Fruit fly (Drosophila melanogaster) whole organism, embryonic: Measurements from ENCODE around the gene nxf2.

Experiments
- B-H2 ChIP-seq: fragments of 200-800 bp; sonication (Bioruptor generic); optimal IDR thresholded peaks from 2 replicates; lab custom pipeline; 2018; ENCODE audit warnings: missing biosample characterization, mild to moderate bottlenecking, missing genetic modification characterization
- Bteb2 ChIP-seq: fragments of 200-800 bp; sonication (Bioruptor generic); optimal IDR thresholded peaks from 2 replicates; lab custom pipeline; 2016; ENCODE audit warnings: missing biosample characterization, missing genetic modification characterization
- CG11504 ChIP-seq: fragments of 200-800 bp; sonication (Bioruptor generic); optimal IDR thresholded peaks from 3 replicates; lab custom pipeline; 2019; ENCODE audit warnings: missing biosample characterization, mild to moderate bottlenecking, missing genetic modification characterization, moderate library complexity
- CG16813 ChIP-seq: fragments of 200-800 bp; sonication (Bioruptor generic); IDR thresholded peaks from 3 replicates; pipeline ENCODE4 v1.3.6; 2022; ENCODE audit warnings: missing biosample characterization, missing genetic modification characterization; ENCODE audit not compliant: partially characterized antibody
- CG17912 ChIP-seq: fragments of 200-800 bp; sonication (Bioruptor generic); optimal IDR thresholded peaks from 2 replicates; lab custom pipeline; 2018; ENCODE audit warnings: missing biosample characterization, mild to moderate bottlenecking, missing genetic modification characterization
- CG30020 ChIP-seq: fragments of 200-800 bp; optimal IDR thresholded peaks from 2 replicates; lab custom pipeline; 2019; ENCODE audit warnings: missing biosample characterization, mild to moderate bottlenecking, missing genetic modification characterization, moderate library complexity
- CG32767 ChIP-seq: fragments of 200-800 bp; sonication (Bioruptor generic); IDR thresholded peaks from 2 replicates; pipeline ENCODE4 v1.3.6; 2022; ENCODE audit warnings: missing biosample characterization, missing genetic modification characterization
- CG4707 ChIP-seq: fragments of 200-800 bp; sonication (Bioruptor generic); optimal IDR thresholded peaks from 2 replicates; lab custom pipeline; 2018; ENCODE audit warnings: missing biosample characterization, mild to moderate bottlenecking, missing genetic modification characterization, moderate library complexity
- CG7745 ChIP-seq: fragments of 200-800 bp; sonication (Bioruptor generic); optimal IDR thresholded peaks from 2 replicates; lab custom pipeline; 2018; ENCODE audit warnings: missing biosample characterization, mild to moderate bottlenecking, missing genetic modification characterization, moderate library complexity
- CG8290 ChIP-seq, 3 experiments: fragments of 200-800 bp; sonication (Bioruptor generic); optimal IDR thresholded peaks; 2 replicates each; lab custom pipeline; 2016 to 2019; ENCODE audit warnings: missing biosample characterization in 3 of 3, missing genetic modification characterization in 3 of 3, mild to moderate bottlenecking in 2 of 3, moderate library complexity in 1 of 3
- CG8359 ChIP-seq: fragments of 200-800 bp; sonication (Bioruptor generic); optimal IDR thresholded peaks from 2 replicates; lab custom pipeline; 2017; ENCODE audit warnings: missing biosample characterization, mild to moderate bottlenecking, missing genetic modification characterization, borderline replicate concordance
- CG9609 ChIP-seq: fragments of 200-800 bp; sonication (Bioruptor generic); optimal IDR thresholded peaks from 3 replicates; lab custom pipeline; 2016; ENCODE audit warnings: missing biosample characterization, missing genetic modification characterization
- CG9932 ChIP-seq: fragments of 200-800 bp; sonication (Bioruptor generic); IDR thresholded peaks from 2 replicates; pipeline ENCODE4 v1.3.6; 2022; ENCODE audit warnings: missing biosample characterization, missing genetic modification characterization
- CoRest ChIP-seq: fragments of 200-800 bp; sonication (Bioruptor generic); optimal IDR thresholded peaks from 3 replicates; lab custom pipeline; 2018; ENCODE audit warnings: missing biosample characterization, mild to moderate bottlenecking, missing genetic modification characterization, moderate library complexity
- Dbx ChIP-seq: fragments of 200-800 bp; sonication (Bioruptor generic); IDR thresholded peaks from 3 replicates; pipeline ENCODE4 v1.3.6; 2022; ENCODE audit warnings: missing biosample characterization, missing genetic modification characterization
- Dp ChIP-seq: fragments of 200-800 bp; sonication (Bioruptor generic); optimal IDR thresholded peaks from 2 replicates; lab custom pipeline; 2018; ENCODE audit warnings: missing biosample characterization, mild to moderate bottlenecking, missing genetic modification characterization, moderate library complexity
- E2f2 ChIP-seq: fragments of 200-800 bp; sonication (Bioruptor generic); IDR thresholded peaks from 2 replicates; pipeline ENCODE4 v1.3.6; 2022; ENCODE audit warnings: missing biosample characterization, missing genetic modification characterization
- GATAe ChIP-seq: fragments of 200-800 bp; sonication (Bioruptor generic); conservative IDR thresholded peaks from 2 replicates; pipeline ENCODE4 v1.3.6; 2022; ENCODE audit warnings: missing biosample characterization, missing genetic modification characterization
- HLHmδ ChIP-seq: fragments of 200-800 bp; sonication (Bioruptor generic); optimal IDR thresholded peaks from 2 replicates; lab custom pipeline; 2018; ENCODE audit warnings: missing biosample characterization, mild to moderate bottlenecking, missing genetic modification characterization, moderate library complexity
- HmgD ChIP-seq: fragments of 200-800 bp; sonication (Bioruptor generic); optimal IDR thresholded peaks from 3 replicates; lab custom pipeline; 2016; ENCODE audit warnings: missing biosample characterization, missing genetic modification characterization
- Hsf ChIP-seq: fragments of 200-800 bp; sonication (Bioruptor generic); optimal IDR thresholded peaks from 3 replicates; lab custom pipeline; 2016; ENCODE audit warnings: missing biosample characterization, missing genetic modification characterization
- Jarid2 ChIP-seq: fragments of 200-800 bp; sonication (Bioruptor generic); optimal IDR thresholded peaks from 3 replicates; lab custom pipeline; 2017; ENCODE audit warnings: mild to moderate bottlenecking, missing biosample characterization, missing genetic modification reagents, missing genetic modification characterization
- Max ChIP-seq: fragments of 200-800 bp; sonication (Bioruptor generic); optimal IDR thresholded peaks from 2 replicates; lab custom pipeline; 2016; ENCODE audit warnings: missing biosample characterization, mild to moderate bottlenecking, missing genetic modification characterization
- Nf-YA ChIP-seq: fragments of 200-800 bp; sonication (Bioruptor generic); IDR thresholded peaks from 2 replicates; pipeline ENCODE4 v1.3.6; 2022; ENCODE audit warnings: missing biosample characterization, missing genetic modification characterization
- NfI ChIP-seq: fragments of 200-800 bp; sonication (Bioruptor generic); optimal IDR thresholded peaks from 3 replicates; lab custom pipeline; 2018; ENCODE audit warnings: missing biosample characterization, mild to moderate bottlenecking, missing genetic modification characterization, moderate library complexity
- Opbp ChIP-seq: fragments of 200-800 bp; sonication (Bioruptor generic); IDR thresholded peaks from 3 replicates; pipeline ENCODE4 v1.3.6; 2022; ENCODE audit warnings: missing biosample characterization, missing genetic modification characterization; ENCODE audit not compliant: partially characterized antibody
- Pdp1 ChIP-seq, 2 experiments: fragments of 200-800 bp; sonication (Bioruptor generic); optimal IDR thresholded peaks; 3 replicates each; lab custom pipeline; 2016; ENCODE audit warnings: missing biosample characterization in 2 of 2, missing genetic modification characterization in 2 of 2, mild to moderate bottlenecking in 1 of 2, moderate library complexity in 1 of 2
- Scr ChIP-seq: fragments of 200-800 bp; sonication (Bioruptor generic); IDR thresholded peaks from 2 replicates; pipeline ENCODE4 v1.3.6; 2022; ENCODE audit warnings: missing biosample characterization, missing genetic modification characterization; ENCODE audit not compliant: partially characterized antibody
- bbx ChIP-seq: fragments of 200-800 bp; sonication (Bioruptor generic); IDR thresholded peaks from 2 replicates; pipeline ENCODE4 v1.3.6; 2022; ENCODE audit warnings: missing biosample characterization, missing genetic modification characterization; ENCODE audit not compliant: partially characterized antibody
- chinmo ChIP-seq: fragments of 200-800 bp; sonication (Bioruptor generic); IDR thresholded peaks from 4 replicates; pipeline ENCODE4 v1.3.6; 2022; ENCODE audit warnings: missing biosample characterization, missing genetic modification characterization; ENCODE audit not compliant: partially characterized antibody
- chm ChIP-seq: fragments of 200-800 bp; sonication (Bioruptor generic); IDR thresholded peaks from 2 replicates; pipeline ENCODE4 v1.3.6; 2022; ENCODE audit warnings: missing biosample characterization, missing genetic modification characterization
- chn ChIP-seq: fragments of 200-800 bp; sonication (Bioruptor generic); optimal IDR thresholded peaks from 2 replicates; lab custom pipeline; 2016; ENCODE audit warnings: missing biosample characterization, missing genetic modification characterization
- ci ChIP-seq: fragments of 200-800 bp; sonication (Bioruptor generic); IDR thresholded peaks from 3 replicates; pipeline ENCODE4 v1.3.6; 2022; ENCODE audit warnings: missing biosample characterization, missing genetic modification characterization
- cwo ChIP-seq: fragments of 200-800 bp; sonication (Bioruptor generic); optimal IDR thresholded peaks from 3 replicates; lab custom pipeline; 2017; ENCODE audit warnings: missing biosample characterization, missing genetic modification characterization, mild to moderate bottlenecking, moderate library complexity, missing genetic modification reagents
- da ChIP-seq: fragments of 200-800 bp; sonication (Bioruptor generic); optimal IDR thresholded peaks from 2 replicates; lab custom pipeline; 2016; ENCODE audit warnings: missing biosample characterization, missing genetic modification characterization
- fd96Cb ChIP-seq: fragments of 200-800 bp; sonication (Bioruptor generic); optimal IDR thresholded peaks from 2 replicates; lab custom pipeline; 2018; ENCODE audit warnings: missing biosample characterization, mild to moderate bottlenecking, missing genetic modification characterization, moderate library complexity
- gro ChIP-seq: fragments of 200-800 bp; sonication (Bioruptor generic); optimal IDR thresholded peaks from 2 replicates; lab custom pipeline; 2016; ENCODE audit warnings: missing biosample characterization, missing genetic modification characterization
- gt ChIP-seq: fragments of 200-800 bp; sonication (Bioruptor generic); IDR thresholded peaks from 2 replicates; pipeline ENCODE4 v1.3.6; 2022; ENCODE audit warnings: missing biosample characterization, missing genetic modification characterization
- knrl ChIP-seq: fragments of 200-800 bp; sonication (Bioruptor generic); IDR thresholded peaks from 3 replicates; pipeline ENCODE4 v1.3.6; 2022; ENCODE audit warnings: missing biosample characterization, missing genetic modification characterization; ENCODE audit not compliant: partially characterized antibody
- luna ChIP-seq: fragments of 200-800 bp; sonication (Bioruptor generic); optimal IDR thresholded peaks from 2 replicates; lab custom pipeline; 2016; ENCODE audit warnings: missing biosample characterization, missing genetic modification characterization
- otp ChIP-seq: fragments of 200-800 bp; sonication (Bioruptor generic); IDR thresholded peaks from 3 replicates; pipeline ENCODE4, ENCODE4 v1.3.6; 2022; ENCODE audit warnings: missing biosample characterization, missing genetic modification characterization
- p53 ChIP-seq: fragments of 200-800 bp; sonication (Bioruptor generic); optimal IDR thresholded peaks from 2 replicates; lab custom pipeline; 2016; ENCODE audit warnings: missing biosample characterization, missing genetic modification characterization
- pzg ChIP-seq: fragments of 200-800 bp; sonication (Bioruptor generic); optimal IDR thresholded peaks from 3 replicates; lab custom pipeline; 2018; ENCODE audit warnings: missing biosample characterization, mild to moderate bottlenecking, missing genetic modification characterization, moderate library complexity
- repo ChIP-seq: fragments of 200-800 bp; sonication (Bioruptor generic); optimal IDR thresholded peaks from 2 replicates; lab custom pipeline; 2016; ENCODE audit warnings: missing biosample characterization, missing genetic modification characterization
- rib ChIP-seq: fragments of 200-800 bp; sonication (Bioruptor generic); IDR thresholded peaks from 2 replicates; pipeline ENCODE4 v1.3.6; 2022; ENCODE audit warnings: missing biosample characterization, missing genetic modification characterization
- tap ChIP-seq: fragments of 200-800 bp; optimal IDR thresholded peaks from 3 replicates; lab custom pipeline; 2019; ENCODE audit warnings: missing biosample characterization, mild to moderate bottlenecking, missing genetic modification characterization, moderate library complexity
- tna ChIP-seq: fragments of 200-800 bp; sonication (Bioruptor generic); IDR thresholded peaks from 2 replicates; pipeline ENCODE4 v1.3.6; 2022; ENCODE audit warnings: missing biosample characterization, missing genetic modification characterization; ENCODE audit not compliant: partially characterized antibody
- wor ChIP-seq: fragments of 200-800 bp; sonication (Bioruptor generic); IDR thresholded peaks from 2 replicates; pipeline ENCODE4 v1.3.6; 2022; ENCODE audit warnings: missing biosample characterization, missing genetic modification characterization
- z ChIP-seq: fragments of 200-800 bp; sonication (Bioruptor generic); IDR thresholded peaks from 3 replicates; pipeline ENCODE4 v1.3.6; 2022; ENCODE audit warnings: missing biosample characterization, missing genetic modification characterization

The nxf2 gene

dm6 chr3L:16584074-16584578 lies 4.0 kb upstream of the nxf2 start, which contains the start of gene UQCR-C2 (continued):
- no peak for TF ChIP-seq chm (GFP tag; lab: Robert Waterston, UW)
- TF ChIP-seq CG9932 (GFP tag; lab: Robert Waterston, UW) = peak; percentile 27; the same call in 1 of the 2 replicates
- peak; percentile 42; the same call in 1 of the 3 replicates for TF ChIP-seq Opbp
- TF ChIP-seq repo (GFP tag; lab: Kevin White, UChicago) = no peak
- TF ChIP-seq B-H2 (GFP tag; lab: Kevin White, UChicago) = peak; percentile 71
- TF ChIP-seq CG9609 = no peak
- TF ChIP-seq CG11504 (tag; lab: Kevin White, UChicago) = no peak
- peak; percentile 44 for TF ChIP-seq CG8290 (GFP tag; optimal IDR thresholded peaks at IDR 0.05; lab: Kevin White, UChicago)
- TF ChIP-seq CG8290 (tag; optimal IDR thresholded peaks at IDR 0.05; lab: Kevin White, UChicago) = peak in 1 of 2 experiments; percentile 61
- TF ChIP-seq wor (GFP tag; lab: Robert Waterston, UW) = no peak
- TF ChIP-seq da (GFP tag; lab: Kevin White, UChicago) = no peak
- peak; percentile 8 for TF ChIP-seq NfI (GFP tag; lab: Kevin White, UChicago)
- TF ChIP-seq p53 = no peak
- TF ChIP-seq Scr = peak; percentile 25
- peak; percentile 38 for TF ChIP-seq bbx (GFP tag; lab: Robert Waterston, UW)
- peak; percentile 14 for TF ChIP-seq HmgD
- 0 out of 4 replicates have a peak, but pooled peaks have one; percentile 28 for TF ChIP-seq chinmo (GFP tag; lab: Robert Waterston, UW)
- no peak for TF ChIP-seq HLHmδ
- no peak for TF ChIP-seq tna (GFP tag; lab: Robert Waterston, UW)
- peak; percentile 54 for TF ChIP-seq gro
- peak; percentile 52; the same call in 2 of the 3 replicates for TF ChIP-seq CG16813 (GFP tag; lab: Robert Waterston, UW)
- TF ChIP-seq gt (GFP tag; lab: Robert Waterston, UW) = no peak
- TF ChIP-seq fd96Cb (tag; lab: Kevin White, UChicago) = no peak
- TF ChIP-seq otp (GFP tag; lab: Robert Waterston, UW) = no peak
- TF ChIP-seq rib (GFP tag; lab: Robert Waterston, UW) = no peak
- TF ChIP-seq pzg (GFP tag; lab: Kevin White, UChicago) = peak; percentile 93
- TF ChIP-seq knrl (GFP tag; lab: Robert Waterston, UW) = peak; percentile 35; the same call in 1 of the 3 replicates
- TF ChIP-seq luna (GFP tag; lab: Kevin White, UChicago) = no peak
- peak; percentile 63 for TF ChIP-seq E2f2 (GFP tag; lab: Robert Waterston, UW)
- no peak for TF ChIP-seq GATAe (GFP tag; lab: Robert Waterston, UW)
- TF ChIP-seq CG32767 (GFP tag; lab: Robert Waterston, UW) = no peak
- TF ChIP-seq chn (GFP tag; lab: Kevin White, UChicago) = no peak
- TF ChIP-seq Max (GFP tag; lab: Kevin White, UChicago) = peak; percentile 9
- no peak for TF ChIP-seq cwo
- no peak for TF ChIP-seq z (GFP tag; lab: Robert Waterston, UW)
- no peak for TF ChIP-seq Nf-YA (GFP tag; lab: Robert Waterston, UW)
- TF ChIP-seq CG7745 (tag; lab: Kevin White, UChicago) = no peak
- peak in 1 of 2 experiments; percentile 98 for TF ChIP-seq Pdp1 (GFP tag; optimal IDR thresholded peaks at IDR 0.05; lab: Kevin White, UChicago)
- no peak for TF ChIP-seq Dbx (GFP tag; lab: Robert Waterston, UW)
- no peak for TF ChIP-seq Jarid2
- TF ChIP-seq CG30020 (tag; lab: Kevin White, UChicago) = peak; percentile 47
- peak; percentile 40 for TF ChIP-seq CoRest
- peak; percentile 6; the same call in 1 of the 3 replicates for TF ChIP-seq ci (GFP tag; lab: Robert Waterston, UW)
- TF ChIP-seq Bteb2 (GFP tag; lab: Kevin White, UChicago) = no peak
- no peak for TF ChIP-seq Hsf (GFP tag; lab: Kevin White, UChicago)
- no peak for TF ChIP-seq CG8359 (GFP tag; lab: Kevin White, UChicago)
- TF ChIP-seq CG17912 (GFP tag; lab: Kevin White, UChicago) = peak; percentile 55
- TF ChIP-seq Dp = peak; percentile 64
- no peak for TF ChIP-seq CG4707 (GFP tag; lab: Kevin White, UChicago)
- TF ChIP-seq tap (tag; lab: Kevin White, UChicago) = no peak
